Fruit fly (Drosophila melanogaster) whole organism, embryonic: ENCODE results near the gene Ctl1.

ENCODE experiments used
- BEAF-32 ChIP-seq: fragments of 200-800 bp; sonication (Bioruptor generic); optimal IDR thresholded peaks from 3 replicates; lab custom pipeline; 2017; ENCODE audit warnings: missing biosample characterization, missing genetic modification characterization, mild to moderate bottlenecking, moderate library complexity, missing genetic modification reagents
- CG10267 ChIP-seq: fragments of 200-800 bp; sonication (Bioruptor generic); optimal IDR thresholded peaks from 2 replicates; lab custom pipeline; 2018; ENCODE audit warnings: missing biosample characterization, mild to moderate bottlenecking, missing genetic modification characterization, moderate library complexity
- CG10462 ChIP-seq: fragments of 200-800 bp; sonication (Bioruptor generic); optimal IDR thresholded peaks from 2 replicates; lab custom pipeline; 2016; ENCODE audit warnings: missing biosample characterization, missing genetic modification characterization
- CG11085 ChIP-seq: fragments of 200-800 bp; sonication (Bioruptor generic); IDR thresholded peaks from 2 replicates; pipeline ENCODE4 v1.3.6; 2022; ENCODE audit warnings: missing biosample characterization, missing genetic modification characterization
- CG12659 ChIP-seq: fragments of 200-800 bp; sonication (Bioruptor generic); optimal IDR thresholded peaks from 3 replicates; lab custom pipeline; 2017; ENCODE audit warnings: mild to moderate bottlenecking, missing biosample characterization, missing genetic modification reagents, missing genetic modification characterization
- CG14441 ChIP-seq: fragments of 200-800 bp; sonication (Bioruptor generic); IDR thresholded peaks from 2 replicates; pipeline ENCODE4 v1.3.6; 2022; ENCODE audit warnings: missing biosample characterization, missing genetic modification characterization
- CG14710 ChIP-seq: fragments of 200-800 bp; sonication (Bioruptor generic); optimal IDR thresholded peaks from 3 replicates; lab custom pipeline; 2019; ENCODE audit warnings: missing biosample characterization, mild to moderate bottlenecking, missing genetic modification characterization, moderate library complexity
- CG15011 ChIP-seq: fragments of 200-800 bp; sonication (Bioruptor generic); optimal IDR thresholded peaks from 3 replicates; lab custom pipeline; 2018; ENCODE audit warnings: missing biosample characterization, mild to moderate bottlenecking, missing genetic modification characterization
- CG15479 ChIP-seq: fragments of 200-800 bp; sonication (Bioruptor generic); optimal IDR thresholded peaks from 3 replicates; lab custom pipeline; 2019; ENCODE audit warnings: missing biosample characterization, mild to moderate bottlenecking, missing genetic modification characterization, moderate library complexity
- CG15514 ChIP-seq: fragments of 200-800 bp; sonication (Bioruptor generic); optimal IDR thresholded peaks from 3 replicates; lab custom pipeline; 2017; ENCODE audit warnings: missing biosample characterization, missing genetic modification characterization, mild to moderate bottlenecking, moderate library complexity, missing genetic modification reagents
- CG15601 ChIP-seq: fragments of 200-800 bp; sonication (Bioruptor generic); optimal IDR thresholded peaks from 3 replicates; lab custom pipeline; 2019; ENCODE audit warnings: missing biosample characterization, mild to moderate bottlenecking, missing genetic modification characterization, moderate library complexity
- CG1603 ChIP-seq: fragments of 200-800 bp; sonication (Bioruptor generic); optimal IDR thresholded peaks from 2 replicates; lab custom pipeline; 2019; ENCODE audit warnings: missing biosample characterization, mild to moderate bottlenecking, missing genetic modification characterization, moderate library complexity
- CG2116 ChIP-seq: fragments of 200-800 bp; sonication (Bioruptor generic); optimal IDR thresholded peaks from 3 replicates; lab custom pipeline; 2018; ENCODE audit warnings: missing biosample characterization, mild to moderate bottlenecking, missing genetic modification characterization
- CG34422 ChIP-seq: fragments of 200-800 bp; sonication (Bioruptor generic); IDR thresholded peaks from 3 replicates; pipeline ENCODE4 v1.3.6; 2022; ENCODE audit warnings: missing biosample characterization, missing genetic modification characterization
- CG3847 ChIP-seq: fragments of 200-800 bp; sonication (Bioruptor generic); IDR thresholded peaks from 2 replicates; pipeline ENCODE4 v1.3.6; 2022; ENCODE audit warnings: missing biosample characterization, missing genetic modification characterization
- CG4360 ChIP-seq: fragments of 200-800 bp; sonication (Bioruptor generic); IDR thresholded peaks from 2 replicates; pipeline ENCODE4 v1.3.6; 2022; ENCODE audit warnings: missing biosample characterization, missing genetic modification characterization
- CG4617 ChIP-seq: fragments of 200-800 bp; sonication (Bioruptor generic); optimal IDR thresholded peaks from 3 replicates; lab custom pipeline; 2016; ENCODE audit warnings: missing biosample characterization, missing genetic modification characterization, borderline replicate concordance
- CG4730 ChIP-seq: fragments of 200-800 bp; sonication (Bioruptor generic); IDR thresholded peaks from 2 replicates; pipeline ENCODE4 v1.3.6; 2022; ENCODE audit warnings: missing biosample characterization, missing genetic modification characterization
- CG4854 ChIP-seq: fragments of 200-800 bp; sonication (Bioruptor generic); optimal IDR thresholded peaks from 2 replicates; lab custom pipeline; 2016; ENCODE audit warnings: missing biosample characterization, missing genetic modification characterization, inconsistent platforms
- CG8281 ChIP-seq: fragments of 200-800 bp; sonication (Bioruptor generic); optimal IDR thresholded peaks from 2 replicates; lab custom pipeline; 2018; ENCODE audit warnings: missing biosample characterization, mild to moderate bottlenecking, missing genetic modification characterization, moderate library complexity
- CG9797 ChIP-seq: fragments of 200-800 bp; sonication (Bioruptor generic); optimal IDR thresholded peaks from 3 replicates; lab custom pipeline; 2018; ENCODE audit warnings: missing biosample characterization, mild to moderate bottlenecking, missing genetic modification characterization
- CTCF ChIP-seq: fragments of 200-800 bp; sonication (Bioruptor generic); optimal IDR thresholded peaks from 2 replicates; lab custom pipeline; 2017; ENCODE audit warnings: missing biosample characterization, mild to moderate bottlenecking, missing genetic modification characterization, moderate library complexity
- Dp ChIP-seq: fragments of 200-800 bp; sonication (Bioruptor generic); optimal IDR thresholded peaks from 2 replicates; lab custom pipeline; 2018; ENCODE audit warnings: missing biosample characterization, mild to moderate bottlenecking, missing genetic modification characterization, moderate library complexity
- E2f2 ChIP-seq: fragments of 200-800 bp; sonication (Bioruptor generic); IDR thresholded peaks from 2 replicates; pipeline ENCODE4 v1.3.6; 2022; ENCODE audit warnings: missing biosample characterization, missing genetic modification characterization
- H15 ChIP-seq: fragments of 200-800 bp; sonication (Bioruptor generic); IDR thresholded peaks from 3 replicates; pipeline ENCODE4 v1.3.6; 2022; ENCODE audit warnings: missing biosample characterization, missing genetic modification characterization
- HmgD ChIP-seq: fragments of 200-800 bp; sonication (Bioruptor generic); optimal IDR thresholded peaks from 3 replicates; lab custom pipeline; 2016; ENCODE audit warnings: missing biosample characterization, missing genetic modification characterization
- HmgZ ChIP-seq: fragments of 200-800 bp; sonication (Bioruptor generic); optimal IDR thresholded peaks from 2 replicates; lab custom pipeline; 2018; ENCODE audit warnings: missing biosample characterization, mild to moderate bottlenecking, missing genetic modification characterization
- MBD-R2 ChIP-seq: fragments of 200-800 bp; sonication (Bioruptor generic); IDR thresholded peaks from 2 replicates; pipeline ENCODE4 v1.3.6; 2022; ENCODE audit warnings: missing biosample characterization, missing genetic modification characterization
- MESR4 ChIP-seq: fragments of 200-800 bp; sonication (Bioruptor generic); optimal IDR thresholded peaks from 2 replicates; lab custom pipeline; 2018; ENCODE audit warnings: missing biosample characterization, mild to moderate bottlenecking, missing genetic modification characterization, moderate library complexity
- Med ChIP-seq: fragments of 200-800 bp; sonication (Bioruptor generic); peaks from one replicate; lab custom pipeline; 2016; ENCODE audit warnings: missing biosample characterization, missing genetic modification characterization, mild to moderate bottlenecking, inconsistent platforms, moderate library complexity
- Myb ChIP-seq: fragments of 200-800 bp; sonication (Bioruptor generic); optimal IDR thresholded peaks from 2 replicates; lab custom pipeline; 2016; ENCODE audit warnings: missing biosample characterization, missing genetic modification characterization
- PHDP ChIP-seq: fragments of 200-800 bp; sonication (Bioruptor generic); optimal IDR thresholded peaks from 3 replicates; lab custom pipeline; 2018; ENCODE audit warnings: missing biosample characterization, mild to moderate bottlenecking, missing genetic modification characterization, moderate library complexity
- Sin3A ChIP-seq: fragments of >200 bp; optimal IDR thresholded peaks from 2 replicates; lab custom pipeline; 2018
- Sry-δ ChIP-seq: fragments of 200-800 bp; sonication (Bioruptor generic); optimal IDR thresholded peaks from 2 replicates; lab custom pipeline; 2016; ENCODE audit warnings: missing biosample characterization, missing genetic modification characterization
- dan ChIP-seq: fragments of 200-800 bp; sonication (Bioruptor generic); IDR thresholded peaks from 2 replicates; pipeline ENCODE4 v1.3.6; 2022; ENCODE audit warnings: missing biosample characterization, missing genetic modification characterization
- dimm ChIP-seq: fragments of 200-800 bp; sonication (Bioruptor generic); IDR thresholded peaks from 2 replicates; pipeline ENCODE4 v1.3.6; 2022; ENCODE audit warnings: missing biosample characterization, missing genetic modification characterization
- emc ChIP-seq: fragments of 200-800 bp; sonication (Bioruptor generic); optimal IDR thresholded peaks from 2 replicates; lab custom pipeline; 2016; ENCODE audit warnings: missing biosample characterization, missing genetic modification characterization
- gfzf ChIP-seq: fragments of 200-800 bp; sonication (Bioruptor generic); optimal IDR thresholded peaks from 2 replicates; lab custom pipeline; 2016; ENCODE audit warnings: missing biosample characterization, mild to moderate bottlenecking, missing genetic modification characterization, moderate library complexity
- hb ChIP-seq: fragments of 200-800 bp; sonication (Bioruptor generic); IDR thresholded peaks from 3 replicates; pipeline ENCODE4 v1.3.6; 2022; ENCODE audit warnings: missing biosample characterization, missing genetic modification characterization; ENCODE audit not compliant: partially characterized antibody
- inv ChIP-seq: fragments of 200-800 bp; sonication (Bioruptor generic); IDR thresholded peaks from 2 replicates; pipeline ENCODE4 v1.3.6; 2022; ENCODE audit warnings: missing biosample characterization, missing genetic modification characterization; ENCODE audit not compliant: partially characterized antibody
- kah ChIP-seq: fragments of 200-800 bp; sonication (Bioruptor generic); optimal IDR thresholded peaks from 2 replicates; lab custom pipeline; 2018; ENCODE audit warnings: missing biosample characterization, mild to moderate bottlenecking, missing genetic modification characterization
- nau ChIP-seq: fragments of 200-800 bp; sonication (Bioruptor generic); optimal IDR thresholded peaks from 3 replicates; lab custom pipeline; 2017; ENCODE audit warnings: missing biosample characterization, mild to moderate bottlenecking, missing genetic modification characterization, missing genetic modification reagents
- org-1 ChIP-seq: fragments of 200-800 bp; sonication (Bioruptor generic); optimal IDR thresholded peaks from 2 replicates; lab custom pipeline; 2017; ENCODE audit warnings: missing biosample characterization, missing genetic modification characterization
- pzg ChIP-seq: fragments of 200-800 bp; sonication (Bioruptor generic); optimal IDR thresholded peaks from 3 replicates; lab custom pipeline; 2018; ENCODE audit warnings: missing biosample characterization, mild to moderate bottlenecking, missing genetic modification characterization, moderate library complexity
- sc ChIP-seq, 3 experiments: fragments of >200 bp in 2 of 3; fragments of 200-800 bp in 1 of 3; sonication (Bioruptor generic) in 1 of 3; optimal IDR thresholded peaks; 2 replicates in 2 of 3; 3 replicates in 1 of 3; lab custom pipeline; 2017; ENCODE audit warnings: mild to moderate bottlenecking in 1 of 3, missing biosample characterization in 1 of 3, missing genetic modification characterization in 1 of 3, missing genetic modification reagents in 1 of 3
- sens ChIP-seq: fragments of 200-800 bp; sonication (Bioruptor generic); peaks from one replicate; lab custom pipeline; 2016; ENCODE audit warnings: missing biosample characterization, missing genetic modification characterization
- seq ChIP-seq: fragments of 200-800 bp; sonication (Bioruptor generic); IDR thresholded peaks from 2 replicates; pipeline ENCODE4 v1.3.6; 2022; ENCODE audit warnings: missing biosample characterization, missing genetic modification characterization
- stwl ChIP-seq: fragments of 200-800 bp; sonication (Bioruptor generic); optimal IDR thresholded peaks from 3 replicates; lab custom pipeline; 2018; ENCODE audit warnings: missing biosample characterization, mild to moderate bottlenecking, missing genetic modification characterization, moderate library complexity
- trem ChIP-seq: fragments of 200-800 bp; optimal IDR thresholded peaks from 3 replicates; lab custom pipeline; 2019; ENCODE audit warnings: missing biosample characterization, mild to moderate bottlenecking, missing genetic modification characterization, moderate library complexity
- twi ChIP-seq: fragments of 200-800 bp; optimal IDR thresholded peaks from 2 replicates; lab custom pipeline; 2019; ENCODE audit warnings: missing biosample characterization, mild to moderate bottlenecking, missing genetic modification characterization, moderate library complexity

Ctl1 gene

dm6 chr3L:4277796-4278195 is at the start of gene Ctl1:
Gene Ctl1, plus strand, starts transcription at chr3L:4277962.
- peak; percentile 62 for TF ChIP-seq pzg (GFP tag; lab: Kevin White, UChicago)
- peak; percentile 16 for TF ChIP-seq CG8281 (tag; lab: Kevin White, UChicago)
- TF ChIP-seq sens = peak; percentile 84
- no peak for TF ChIP-seq inv
- TF ChIP-seq CG3847 (GFP tag; lab: Robert Waterston, UW) = peak; percentile 26; the same call in 1 of the 2 replicates
- peak; percentile 43 for TF ChIP-seq CG4617 (GFP tag; lab: Kevin White, UChicago)
- peak; percentile 31 for TF ChIP-seq HmgZ
- TF ChIP-seq CG4730 = no peak
- TF ChIP-seq CG1603 (tag; lab: Kevin White, UChicago) = peak; percentile 24
- TF ChIP-seq CG4854 (GFP tag; lab: Kevin White, UChicago) = no peak
- peak; percentile 11 for TF ChIP-seq CG2116 (GFP tag; lab: Kevin White, UChicago)
- peak; percentile 84 for TF ChIP-seq CG9797 (GFP tag; lab: Kevin White, UChicago)
- TF ChIP-seq MESR4 (GFP tag; lab: Kevin White, UChicago) = peak; percentile 34
- TF ChIP-seq CG4360 (GFP tag; lab: Robert Waterston, UW) = peak; percentile 90
- peak; percentile 43 for TF ChIP-seq stwl (tag; lab: Kevin White, UChicago)
- TF ChIP-seq Med (GFP tag; lab: Kevin White, UChicago) = peak; percentile 55
- peak; percentile 35 for TF ChIP-seq Myb
- TF ChIP-seq CG15514 (GFP tag; lab: Kevin White, UChicago) = peak; percentile 51
- TF ChIP-seq BEAF-32 (GFP tag; lab: Kevin White, UChicago) = peak; percentile 11
- peak; percentile 13 for TF ChIP-seq CG12659 (GFP tag; lab: Kevin White, UChicago)
- TF ChIP-seq MBD-R2 = peak; percentile 43; the same call in 1 of the 2 replicates
- peak; percentile 91 for TF ChIP-seq Dp
- TF ChIP-seq gfzf (GFP tag; lab: Kevin White, UChicago) = peak; percentile 88
- peak; percentile 88 for TF ChIP-seq kah (GFP tag; lab: Kevin White, UChicago)
- no peak for TF ChIP-seq CG15011 (GFP tag; lab: Kevin White, UChicago)
- TF ChIP-seq emc (GFP tag; lab: Kevin White, UChicago) = no peak
- TF ChIP-seq CG34422 (GFP tag; lab: Robert Waterston, UW) = peak; percentile 26; the same call in 1 of the 3 replicates
- TF ChIP-seq Sin3A (lab: Kevin White, UChicago) = peak; percentile 19
- no peak for TF ChIP-seq dan (GFP tag; lab: Robert Waterston, UW)
- TF ChIP-seq E2f2 (GFP tag; lab: Robert Waterston, UW) = peak; percentile 95
- TF ChIP-seq CG15601 (tag; lab: Kevin White, UChicago) = peak; percentile 20
- TF ChIP-seq CG15479 = peak; percentile 5
- peak; percentile 26 for TF ChIP-seq CG10267 (tag; lab: Kevin White, UChicago)
- TF ChIP-seq CG14710 (tag; lab: Kevin White, UChicago) = peak; percentile 12
- TF ChIP-seq sc (optimal IDR thresholded peaks at IDR 0.05; lab: Kevin White, UChicago) = no peak
- TF ChIP-seq sc (GFP tag; optimal IDR thresholded peaks at IDR 0.05; lab: Kevin White, UChicago) = no peak
- TF ChIP-seq org-1 (GFP tag; lab: Kevin White, UChicago) = no peak
- peak; percentile 42 for TF ChIP-seq trem

dm6 chr3L:4228187-4228836 is 49.5 kb upstream of the Ctl1 start:
- TF ChIP-seq twi = peak; percentile 94
- peak; percentile 78 for TF ChIP-seq CG8281 (tag; lab: Kevin White, UChicago)
- peak; percentile 94 for TF ChIP-seq nau (GFP tag; lab: Kevin White, UChicago)
- peak; percentile 97 for TF ChIP-seq H15
- peak; percentile 96 for TF ChIP-seq CG14441
- TF ChIP-seq inv = no peak
- peak; percentile 92 for TF ChIP-seq CG10462
- peak; percentile 95 for TF ChIP-seq dimm (GFP tag; lab: Robert Waterston, UW)
- peak; percentile 68 for TF ChIP-seq Sry-δ (GFP tag; lab: Kevin White, UChicago)
- TF ChIP-seq CG11085 (GFP tag; lab: Robert Waterston, UW) = peak; percentile 77
- TF ChIP-seq gfzf (GFP tag; lab: Kevin White, UChicago) = peak; percentile 14
- TF ChIP-seq CG15514 (GFP tag; lab: Kevin White, UChicago) = peak; percentile 77
- TF ChIP-seq hb (GFP tag; lab: Robert Waterston, UW) = no peak
- peak; percentile 77 for TF ChIP-seq HmgD (GFP tag; lab: Kevin White, UChicago)
- TF ChIP-seq seq (GFP tag; lab: Robert Waterston, UW) = peak; percentile 95
- peak; percentile 65 for TF ChIP-seq CTCF (GFP tag; lab: Kevin White, UChicago)
- peak; percentile 95 for TF ChIP-seq PHDP (tag; lab: Kevin White, UChicago)
